Worm (Caenorhabditis elegans) whole organism, L1 larva: ENCODE results near the gene aex-4.

Experiments
- C04F5.9 ChIP-seq: sonication (generic microtip); optimal IDR thresholded peaks from 2 replicates; lab custom pipeline; 2016; ENCODE audit warnings: missing genetic modification characterization, missing compliant biosample characterization
- C16A3.4 ChIP-seq: fragments of 150-350 bp; optimal IDR thresholded peaks from 2 replicates; lab custom pipeline; 2014; ENCODE audit warnings: missing biosample characterization, missing genetic modification characterization
- C34B4.2 ChIP-seq: sonication (generic microtip); optimal IDR thresholded peaks from 2 replicates; lab custom pipeline; 2017; ENCODE audit warnings: mild to moderate bottlenecking, missing genetic modification characterization, missing compliant biosample characterization
- aha-1 ChIP-seq: fragments of 150-350 bp; optimal IDR thresholded peaks from 2 replicates; lab custom pipeline; 2014; ENCODE audit warnings: missing biosample characterization, missing genetic modification characterization
- aly-2 ChIP-seq: fragments of 150-350 bp; optimal IDR thresholded peaks from 2 replicates; lab custom pipeline; 2014; ENCODE audit warnings: missing biosample characterization, missing genetic modification characterization
- ceh-8 ChIP-seq: fragments of 200-800 bp; sonication (Bioruptor generic); optimal IDR thresholded peaks from 2 replicates; lab custom pipeline; 2018; ENCODE audit warnings: mild to moderate bottlenecking, missing genetic modification characterization, moderate library complexity, missing compliant biosample characterization
- ceh-90 ChIP-seq: sonication (generic microtip); optimal IDR thresholded peaks from 2 replicates; lab custom pipeline; 2016; ENCODE audit warnings: missing genetic modification characterization, missing compliant biosample characterization
- ces-1 ChIP-seq: fragments of 150-350 bp; optimal IDR thresholded peaks from 2 replicates; lab custom pipeline; 2014; ENCODE audit warnings: missing biosample characterization, missing genetic modification reagents, missing genetic modification characterization
- dpl-1 ChIP-seq, 3 experiments: fragments of 150-350 bp in 2 of 3; sonication (generic microtip) in 1 of 3; optimal IDR thresholded peaks; 2 replicates each; lab custom pipeline; 2014 to 2017; ENCODE audit warnings: missing biosample characterization in 3 of 3, missing genetic modification characterization in 3 of 3, missing genetic modification reagents in 3 of 3
- dsc-1 ChIP-seq: sonication (generic microtip); optimal IDR thresholded peaks from 2 replicates; lab custom pipeline; 2016; ENCODE audit warnings: mild to moderate bottlenecking, missing genetic modification characterization, missing compliant biosample characterization
- efl-1 ChIP-seq, 4 experiments: fragments of 150-350 bp; optimal IDR thresholded peaks in 3 of 4; peaks in 1 of 4; 1 replicate in 1 of 4; 2 replicates in 3 of 4; lab custom pipeline; 2014; ENCODE audit warnings: missing biosample characterization in 2 of 4, missing genetic modification characterization in 2 of 4, missing genetic modification reagents in 2 of 4
- elt-2 ChIP-seq: sonication (generic microtip); optimal IDR thresholded peaks from 2 replicates; lab custom pipeline; 2016; ENCODE audit warnings: missing genetic modification characterization, mild to moderate bottlenecking, inconsistent platforms, missing compliant biosample characterization, missing genetic modification reagents
- ets-5 ChIP-seq: fragments of 200-800 bp; sonication (Bioruptor generic); IDR thresholded peaks from 2 replicates; pipeline ENCODE4 v1.3.6; 2022; ENCODE audit warnings: missing genetic modification characterization, missing compliant biosample characterization
- fkh-8 ChIP-seq: sonication (generic microtip); optimal IDR thresholded peaks from 2 replicates; lab custom pipeline; 2016; ENCODE audit warnings: mild to moderate bottlenecking, missing genetic modification characterization, missing compliant biosample characterization
- fos-1 ChIP-seq: fragments of 150-350 bp; optimal IDR thresholded peaks from 2 replicates; lab custom pipeline; 2014; ENCODE audit warnings: missing biosample characterization, missing genetic modification characterization
- hlh-17 ChIP-seq: fragments of 200-800 bp; sonication (Bioruptor generic); optimal IDR thresholded peaks from 2 replicates; lab custom pipeline; 2018; ENCODE audit warnings: missing genetic modification characterization, mild to moderate bottlenecking, missing compliant biosample characterization, moderate library complexity, borderline replicate concordance
- hpl-2 ChIP-seq: fragments of 150-350 bp; optimal IDR thresholded peaks from 2 replicates; lab custom pipeline; 2014; ENCODE audit warnings: missing biosample characterization, missing genetic modification reagents, missing genetic modification characterization
- irx-1 ChIP-seq: sonication (generic microtip); optimal IDR thresholded peaks from 2 replicates; lab custom pipeline; 2016; ENCODE audit warnings: missing genetic modification characterization, missing compliant biosample characterization
- isw-1 ChIP-seq: fragments of 200-800 bp; sonication (Bioruptor generic); IDR thresholded peaks from 2 replicates; pipeline ENCODE4 v1.3.6; 2022; ENCODE audit warnings: missing genetic modification characterization, missing compliant biosample characterization
- jun-1 ChIP-seq: fragments of 150-350 bp; optimal IDR thresholded peaks from 2 replicates; lab custom pipeline; 2014; ENCODE audit warnings: missing biosample characterization, missing genetic modification reagents, missing genetic modification characterization
- lin-13 ChIP-seq: fragments of 150-350 bp; optimal IDR thresholded peaks from 2 replicates; lab custom pipeline; 2014; ENCODE audit warnings: missing biosample characterization, missing genetic modification reagents, missing genetic modification characterization
- lin-14 ChIP-seq: fragments of 200-800 bp; sonication (Bioruptor generic); optimal IDR thresholded peaks from 2 replicates; lab custom pipeline; 2018; ENCODE audit warnings: mild to moderate bottlenecking, missing genetic modification characterization, moderate library complexity, missing compliant biosample characterization
- lin-39 ChIP-seq: fragments of 150-350 bp; optimal IDR thresholded peaks from 2 replicates; lab custom pipeline; 2014; ENCODE audit warnings: missing biosample characterization, missing genetic modification reagents, missing genetic modification characterization
- lsy-2 ChIP-seq, 2 experiments: fragments of 150-350 bp; optimal IDR thresholded peaks; 2 replicates each; lab custom pipeline; 2014; ENCODE audit warnings: missing biosample characterization in 2 of 2, missing genetic modification characterization in 2 of 2
- mab-9 ChIP-seq: fragments of 200-800 bp; sonication (Bioruptor generic); IDR thresholded peaks from 2 replicates; pipeline ENCODE4 v1.3.6; 2022; ENCODE audit warnings: missing genetic modification reagents, missing genetic modification characterization, missing compliant biosample characterization
- mdl-1 ChIP-seq, 2 experiments: fragments of 150-350 bp; optimal IDR thresholded peaks; 2 replicates each; lab custom pipeline; 2014 to 2017; ENCODE audit warnings: missing biosample characterization in 2 of 2, missing genetic modification characterization in 2 of 2, inconsistent platforms in 1 of 2
- mep-1 ChIP-seq: fragments of 150-350 bp; optimal IDR thresholded peaks from 2 replicates; lab custom pipeline; 2014; ENCODE audit warnings: missing biosample characterization, missing genetic modification characterization
- nhr-19 ChIP-seq: fragments of 200-800 bp; sonication (Bioruptor generic); conservative IDR thresholded peaks from 2 replicates; pipeline ENCODE4 v1.3.6; 2022; ENCODE audit warnings: missing genetic modification characterization, missing compliant biosample characterization
- nhr-20 ChIP-seq: sonication (generic microtip); optimal IDR thresholded peaks from 2 replicates; lab custom pipeline; 2016; ENCODE audit warnings: mild to moderate bottlenecking, missing genetic modification characterization, missing compliant biosample characterization
- nhr-47 ChIP-seq: sonication (generic microtip); optimal IDR thresholded peaks from 2 replicates; lab custom pipeline; 2016; ENCODE audit warnings: mild to moderate bottlenecking, missing genetic modification characterization, moderate library complexity, missing compliant biosample characterization
- nhr-71 ChIP-seq: sonication (generic microtip); optimal IDR thresholded peaks from 2 replicates; lab custom pipeline; 2016; ENCODE audit warnings: mild to moderate bottlenecking, missing genetic modification characterization, moderate library complexity, missing compliant biosample characterization
- nhr-90 ChIP-seq: sonication (generic microtip); optimal IDR thresholded peaks from 2 replicates; lab custom pipeline; 2016; ENCODE audit warnings: mild to moderate bottlenecking, missing genetic modification characterization, missing compliant biosample characterization; ENCODE audit not compliant: poor library complexity
- rnt-1 ChIP-seq: sonication (generic microtip); optimal IDR thresholded peaks from 2 replicates; lab custom pipeline; 2016; ENCODE audit warnings: mild to moderate bottlenecking, missing genetic modification characterization, moderate library complexity, missing compliant biosample characterization
- skn-1 ChIP-seq: fragments of 150-350 bp; optimal IDR thresholded peaks from 2 replicates; lab custom pipeline; 2014; ENCODE audit warnings: missing biosample characterization, missing genetic modification characterization
- snpc-4 ChIP-seq: fragments of 150-350 bp; optimal IDR thresholded peaks from 2 replicates; lab custom pipeline; 2014; ENCODE audit warnings: missing biosample characterization, missing genetic modification characterization
- sup-37 ChIP-seq: fragments of 200-800 bp; sonication (Bioruptor generic); optimal IDR thresholded peaks from 2 replicates; lab custom pipeline; 2018; ENCODE audit warnings: mild to moderate bottlenecking, missing genetic modification characterization, missing compliant biosample characterization
- tbx-2 ChIP-seq: sonication (generic microtip); optimal IDR thresholded peaks from 2 replicates; lab custom pipeline; 2016; ENCODE audit warnings: missing genetic modification characterization, missing compliant biosample characterization
- unc-86 ChIP-seq: sonication (generic microtip); optimal IDR thresholded peaks from 2 replicates; lab custom pipeline; 2016; ENCODE audit warnings: missing genetic modification characterization, missing compliant biosample characterization
- xbp-1 ChIP-seq: sonication (generic microtip); optimal IDR thresholded peaks from 2 replicates; lab custom pipeline; 2016; ENCODE audit warnings: missing genetic modification characterization, missing compliant biosample characterization
- zag-1 ChIP-seq: fragments of 150-350 bp; optimal IDR thresholded peaks from 2 replicates; lab custom pipeline; 2014; ENCODE audit warnings: missing biosample characterization, missing genetic modification characterization
- zip-4 ChIP-seq: fragments of 200-800 bp; sonication (Bioruptor generic); optimal IDR thresholded peaks from 2 replicates; lab custom pipeline; 2018; ENCODE audit warnings: mild to moderate bottlenecking, missing genetic modification characterization, moderate library complexity, missing compliant biosample characterization
- ztf-4 ChIP-seq: fragments of 150-350 bp; optimal IDR thresholded peaks from 2 replicates; lab custom pipeline; 2014; ENCODE audit warnings: missing biosample characterization, missing genetic modification characterization

aex-4 gene

DNA sequence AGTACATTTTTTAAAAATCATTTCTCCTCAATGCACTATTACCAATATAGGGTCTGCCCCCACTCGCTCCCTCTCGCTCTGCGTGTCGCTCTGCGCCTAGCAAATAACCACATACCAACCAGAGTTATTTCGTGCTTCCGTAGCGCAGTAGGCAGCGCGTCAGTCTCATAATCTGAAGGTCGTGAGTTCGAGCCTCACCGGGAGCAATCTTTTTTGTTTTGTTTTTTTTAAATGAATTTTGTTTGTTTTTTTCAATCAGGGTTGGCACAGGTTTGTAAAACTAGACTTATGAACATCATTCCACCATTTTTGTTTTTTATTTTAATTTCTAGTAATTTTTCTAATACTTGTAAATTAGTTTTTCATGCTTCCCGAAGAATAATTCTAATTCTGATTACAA lies 31.5 kb upstream of the aex-4 start (continued):
- peak; percentile 35 for TF ChIP-seq zip-4
- TF ChIP-seq ces-1 (GFP tag; lab: Kevin White, UChicago): no peak
- TF ChIP-seq C04F5.9 (tag; lab: Kevin White, UChicago): no peak
- TF ChIP-seq lin-13 (GFP tag; lab: Kevin White, UChicago): peak; percentile 33
- TF ChIP-seq jun-1 (tag; lab: Kevin White, UChicago): peak; percentile 6
- peak; percentile 17 for TF ChIP-seq elt-2 (tag; lab: Kevin White, UChicago)
- no peak for TF ChIP-seq ztf-4 (tag; lab: Kevin White, UChicago)
- TF ChIP-seq tbx-2: peak; percentile 65
- TF ChIP-seq lin-39 (tag; lab: Kevin White, UChicago): peak; percentile 9
- TF ChIP-seq lsy-2 (tag; optimal IDR thresholded peaks at IDR 0.05; lab: Kevin White, UChicago): peak; percentile 55 to 60
- no peak for TF ChIP-seq zag-1 (tag; lab: Kevin White, UChicago)
- peak; percentile 83 for TF ChIP-seq nhr-47 (tag; lab: Kevin White, UChicago)
- peak; percentile 73 for TF ChIP-seq nhr-20 (tag; lab: Kevin White, UChicago)
- no peak for TF ChIP-seq hlh-17 (GFP tag; lab: Kevin White, UChicago)
- no peak for TF ChIP-seq aha-1 (tag; lab: Kevin White, UChicago)
- TF ChIP-seq dsc-1 (tag; lab: Kevin White, UChicago): peak; percentile 81
- no peak for TF ChIP-seq sup-37 (GFP tag; lab: Kevin White, UChicago)
- TF ChIP-seq C16A3.4: peak; percentile 57
- peak; percentile 79 for TF ChIP-seq nhr-19 (GFP tag; lab: Robert Waterston, UW)
- TF ChIP-seq aly-2 (tag; lab: Kevin White, UChicago): peak; percentile 26
- peak in 1 of 2 experiments; percentile 47 for TF ChIP-seq mdl-1 (tag; optimal IDR thresholded peaks at IDR 0.05; lab: Kevin White, UChicago)
- TF ChIP-seq efl-1 (optimal IDR thresholded peaks at IDR 0.05; lab: Kevin White, UChicago): peak; percentile 26 to 29
- peak in 1 of 2 experiments; percentile 94 for TF ChIP-seq efl-1 (GFP tag; optimal IDR thresholded peaks at IDR 0.05 in 1 of 2; lab: Kevin White, UChicago)
- peak; percentile 11 for TF ChIP-seq fos-1 (tag; lab: Kevin White, UChicago)
- TF ChIP-seq nhr-90 (tag; lab: Kevin White, UChicago): peak; percentile 77
- TF ChIP-seq xbp-1 (tag; lab: Kevin White, UChicago): peak; percentile 68
- TF ChIP-seq mep-1: peak; percentile 58
- TF ChIP-seq dpl-1 (GFP tag; optimal IDR thresholded peaks at IDR 0.05; lab: Kevin White, UChicago): peak in 1 of 3 experiments; percentile 23
- TF ChIP-seq mab-9 (GFP tag; lab: Robert Waterston, UW): peak; percentile 63; the same call in 1 of the 2 replicates
- peak; percentile 50 for TF ChIP-seq skn-1
- TF ChIP-seq irx-1 (tag; lab: Kevin White, UChicago): peak; percentile 77
- TF ChIP-seq isw-1 (GFP tag; lab: Robert Waterston, UW): no peak

ce11 chrX:3701861-3702260 lies 27.2 kb upstream of the aex-4 start:
- TF ChIP-seq nhr-19 (GFP tag; lab: Robert Waterston, UW): no peak
- TF ChIP-seq ceh-8 (GFP tag; lab: Kevin White, UChicago): no peak
- TF ChIP-seq hpl-2: no peak

- TF ChIP-seq unc-86 (tag; lab: Kevin White, UChicago): peak; percentile 24
- no peak for TF ChIP-seq snpc-4 (tag; lab: Kevin White, UChicago)
- no peak for TF ChIP-seq efl-1 (optimal IDR thresholded peaks at IDR 0.05; lab: Kevin White, UChicago)
- no peak for TF ChIP-seq efl-1 (GFP tag; optimal IDR thresholded peaks at IDR 0.05 in 1 of 2; lab: Kevin White, UChicago)
- peak; percentile 43 for TF ChIP-seq fkh-8 (tag; lab: Kevin White, UChicago)
- TF ChIP-seq lin-14: peak; percentile 47
- no peak for TF ChIP-seq C34B4.2 (tag; lab: Kevin White, UChicago)
- TF ChIP-seq ceh-90 (tag; lab: Kevin White, UChicago): no peak
- no peak for TF ChIP-seq ets-5 (GFP tag; lab: Robert Waterston, UW)
- TF ChIP-seq nhr-71 (tag; lab: Kevin White, UChicago): peak; percentile 39
- peak; percentile 1 for TF ChIP-seq rnt-1 (tag; lab: Kevin White, UChicago)
- TF ChIP-seq, all 84 proteins: peak for 5
These were observed 23.8 kb upstream of the aex-4 start for ce11 chrX:3705319-3705718.
